Worm (Caenorhabditis elegans) whole organism, mixed stage, embryonic: ENCODE measurements around the gene pezo-1.

Source experiments
- ceh-39 ChIP-seq: fragments of 150-350 bp; optimal IDR thresholded peaks from 2 replicates; lab custom pipeline; 2014; ENCODE audit warnings: missing biosample characterization, missing genetic modification characterization
- mab-5 ChIP-seq: fragments of 150-350 bp; optimal IDR thresholded peaks from 2 replicates; lab custom pipeline; 2014; ENCODE audit warnings: missing biosample characterization, missing genetic modification characterization
- nhr-12 ChIP-seq: fragments of 150-350 bp; optimal IDR thresholded peaks from 2 replicates; lab custom pipeline; 2014; ENCODE audit warnings: missing biosample characterization, missing genetic modification characterization
- nhr-237 ChIP-seq: fragments of 150-350 bp; optimal IDR thresholded peaks from 2 replicates; lab custom pipeline; 2014; ENCODE audit warnings: missing biosample characterization, missing genetic modification characterization
- nhr-28 ChIP-seq: fragments of 150-350 bp; optimal IDR thresholded peaks from 2 replicates; lab custom pipeline; 2014; ENCODE audit warnings: missing biosample characterization, missing genetic modification characterization
- snpc-4 ChIP-seq: fragments of 150-350 bp; optimal IDR thresholded peaks from 2 replicates; lab custom pipeline; 2014; ENCODE audit warnings: missing biosample characterization, missing genetic modification characterization
- unc-62 ChIP-seq: fragments of 150-350 bp; optimal IDR thresholded peaks from 2 replicates; lab custom pipeline; 2014; ENCODE audit warnings: missing biosample characterization, missing genetic modification reagents, missing genetic modification characterization

DNA sequence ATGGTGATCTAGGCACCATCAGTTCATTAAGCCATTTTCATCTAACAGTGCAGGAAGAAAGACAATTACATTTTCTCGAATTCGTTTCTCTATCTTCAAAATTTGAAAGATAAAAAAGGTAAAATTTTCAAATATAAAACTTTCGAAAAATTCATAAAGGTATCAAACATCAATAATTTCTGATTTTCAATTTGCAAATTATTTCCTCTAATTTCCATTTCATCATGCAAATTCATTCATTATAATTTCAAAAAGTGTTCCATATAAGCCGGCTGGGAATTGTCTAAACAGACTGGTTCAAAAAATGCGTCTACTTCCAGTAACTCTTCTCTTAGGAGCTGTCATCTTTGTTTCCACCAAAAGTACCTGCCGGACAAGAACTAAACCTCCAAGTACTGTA is 38.6 kb downstream of the pezo-1 start, which contains the start of gene clec-183:
- no peak for TF ChIP-seq unc-62
- no peak for TF ChIP-seq ceh-39
- no peak for TF ChIP-seq snpc-4
- TF ChIP-seq mab-5 (tag; lab: Kevin White, UChicago), result no peak
- no peak for TF ChIP-seq nhr-237 (tag; lab: Kevin White, UChicago)
- TF ChIP-seq nhr-28 (tag; lab: Kevin White, UChicago), result no peak
- TF ChIP-seq nhr-12, result no peak
